Worm (Caenorhabditis elegans): ENCODE measurements around the gene ndua-12.

ce11 chrIV:2676281-2676680 is 43.4 kb downstream of the ndua-12 start, which contains the start of gene Y94H6A.3:
- no peak for TF ChIP-seq T22C8.4 (GFP tag; IDR thresholded peaks at IDR 0.05)
- no peak for TF ChIP-seq ztf-29 (GFP tag; IDR thresholded peaks at IDR 0.05)
- TF ChIP-seq ztf-23 (GFP tag; IDR thresholded peaks at IDR 0.05) = 0 out of 2 replicates have a peak, but pooled peaks have one; percentile 54

Measured in whole organism, midembryonic.